Worm (Caenorhabditis elegans): ENCODE results near the gene E02H4.8.

Gene E02H4.8

ce11 chrX:14263473-14263872 is at the start of gene E02H4.8:
Gene E02H4.8, minus strand, starts transcription at chrX:14263573.
- TF ChIP-seq hmbx-1 (tag; optimal IDR thresholded peaks at IDR 0.05) (no peak), F13C5.2 (tag; optimal IDR thresholded peaks at IDR 0.05) (no peak)

DNA sequence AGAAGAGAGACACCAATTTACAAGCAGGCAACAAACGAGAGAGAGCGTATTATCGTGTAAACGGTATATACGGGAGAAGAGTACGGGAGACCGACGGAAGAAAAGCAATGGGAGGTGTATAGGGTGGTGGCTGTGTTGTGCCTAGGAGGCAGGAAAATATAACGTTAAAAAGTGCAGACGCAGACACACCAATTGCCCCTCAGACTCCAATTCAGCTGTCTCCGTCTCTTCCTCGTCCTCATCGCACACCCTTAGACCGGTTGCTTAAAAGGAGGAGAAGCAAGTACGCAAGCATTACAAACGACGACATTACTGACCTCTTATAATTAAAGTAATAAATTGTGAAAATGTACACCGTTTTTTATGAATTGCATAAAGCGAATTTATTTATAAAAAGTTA is 49.0 kb upstream of the E02H4.8 start:
- no peak for TF ChIP-seq ets-7 (tag; optimal IDR thresholded peaks at IDR 0.05)
- TF ChIP-seq tbx-37 (GFP tag; conservative IDR thresholded peaks at IDR 0.05), result 0 out of 2 replicates have a peak, but pooled peaks have one; percentile 18
- peak; percentile 76 for TF ChIP-seq F13C5.2 (tag; optimal IDR thresholded peaks at IDR 0.05)
- TF ChIP-seq hmg-4 (GFP tag; optimal IDR thresholded peaks at IDR 0.05), result peak; percentile 88
- TF ChIP-seq scrt-1 (GFP tag; IDR thresholded peaks at IDR 0.05), result 0 out of 2 replicates have a peak, but pooled peaks have one; percentile 28
- no peak for TF ChIP-seq pes-1 (GFP tag; IDR thresholded peaks at IDR 0.05)
- peak; percentile 4 for TF ChIP-seq ceh-13 (GFP tag; optimal IDR thresholded peaks at IDR 0.05)
- TF ChIP-seq flt-1 (GFP tag; IDR thresholded peaks at IDR 0.05), result peak; percentile 59; the same call in 1 of the 2 replicates
- no peak for TF ChIP-seq hnd-1 (tag; optimal IDR thresholded peaks at IDR 0.05)
- no peak for TF ChIP-seq hmbx-1 (tag; optimal IDR thresholded peaks at IDR 0.05)
- no peak for TF ChIP-seq tbx-11 (GFP tag; IDR thresholded peaks at IDR 0.05)
- TF ChIP-seq B0310.2 (tag; optimal IDR thresholded peaks at IDR 0.05), result peak; percentile 54
- no peak for TF ChIP-seq tra-4 (tag; optimal IDR thresholded peaks at IDR 0.05)
- no peak for TF ChIP-seq sea-1 (GFP tag; conservative IDR thresholded peaks at IDR 0.05)
- no peak for TF ChIP-seq ama-1 (optimal IDR thresholded peaks at IDR 0.05)
- no peak for TF ChIP-seq ceh-36 (tag; optimal IDR thresholded peaks at IDR 0.05)
- TF ChIP-seq aly-1 (tag; optimal IDR thresholded peaks at IDR 0.05), result no peak

DNA sequence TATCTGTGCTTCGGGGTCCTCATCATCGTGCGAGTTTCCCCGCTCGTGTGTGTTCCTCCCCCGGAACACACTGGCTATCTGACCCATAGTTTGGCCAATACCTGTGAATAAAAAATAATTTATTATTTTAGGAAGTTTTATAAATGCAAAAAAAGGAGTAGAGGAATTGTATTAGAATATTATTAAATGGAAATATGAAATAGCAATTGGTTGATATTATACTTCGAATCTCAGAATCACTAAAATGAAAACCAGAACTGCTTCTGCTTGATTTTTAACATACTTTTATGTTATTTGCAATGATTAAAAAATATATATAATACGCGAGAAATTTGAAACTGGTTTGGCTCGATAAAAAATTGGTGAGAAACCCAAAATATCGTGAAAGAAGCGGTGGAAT is 48.2 kb upstream of the E02H4.8 start, which contains the start of gene mgrn-1:
TSS of gene mgrn-1 (minus strand) at position 101 of the 400 bp plus-strand sequence.
- no peak for TF ChIP-seq tbx-37 (GFP tag; conservative IDR thresholded peaks at IDR 0.05)
- no peak for TF ChIP-seq B0310.2 (tag; optimal IDR thresholded peaks at IDR 0.05)
- TF ChIP-seq ceh-36 (tag; optimal IDR thresholded peaks at IDR 0.05), result no peak
- TF ChIP-seq hmbx-1 (tag; optimal IDR thresholded peaks at IDR 0.05), result no peak
- no peak for TF ChIP-seq scrt-1 (GFP tag; IDR thresholded peaks at IDR 0.05)
- no peak for TF ChIP-seq hnd-1 (tag; optimal IDR thresholded peaks at IDR 0.05)

DNA sequence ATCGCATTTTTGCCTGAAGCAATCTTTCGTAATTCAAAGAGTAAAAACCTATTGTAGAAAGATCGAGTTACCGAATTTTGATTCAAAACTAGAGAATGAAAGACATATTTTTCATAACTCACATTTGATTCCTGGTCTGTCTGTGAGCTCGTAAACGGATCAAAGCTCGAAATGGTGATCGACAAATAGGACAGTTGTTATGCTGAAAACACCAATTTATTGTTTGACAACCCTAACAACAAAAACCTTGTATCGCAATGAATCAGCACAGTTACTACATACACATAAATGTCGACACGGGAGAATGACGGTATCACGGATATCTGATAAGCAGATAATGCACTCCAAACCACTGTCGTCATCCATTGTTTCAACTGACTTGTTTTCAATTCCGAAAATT is 46.3 kb upstream of the E02H4.8 start:
- TF ChIP-seq F13C5.2 (tag; optimal IDR thresholded peaks at IDR 0.05) (no peak), ceh-36 (tag; optimal IDR thresholded peaks at IDR 0.05) (no peak), tbx-37 (GFP tag; conservative IDR thresholded peaks at IDR 0.05) (no peak), tbx-11 (GFP tag; IDR thresholded peaks at IDR 0.05) (no peak), B0310.2 (tag; optimal IDR thresholded peaks at IDR 0.05) (no peak), tra-4 (tag; optimal IDR thresholded peaks at IDR 0.05) (no peak), ama-1 (optimal IDR thresholded peaks at IDR 0.05) (no peak), hmbx-1 (tag; optimal IDR thresholded peaks at IDR 0.05) (no peak)

- TF ChIP-seq F13C5.2 (tag; optimal IDR thresholded peaks at IDR 0.05) (no peak), sea-1 (GFP tag; conservative IDR thresholded peaks at IDR 0.05) (no peak), ceh-36 (tag; optimal IDR thresholded peaks at IDR 0.05) (no peak), scrt-1 (GFP tag; IDR thresholded peaks at IDR 0.05) (no peak), tbx-37 (GFP tag; conservative IDR thresholded peaks at IDR 0.05) (no peak), tbx-11 (GFP tag; IDR thresholded peaks at IDR 0.05) (no peak), hmg-4 (GFP tag; optimal IDR thresholded peaks at IDR 0.05) (no peak)
Measured at ce11 chrX:14307667-14308066, 44.3 kb upstream of the E02H4.8 start, which contains the start of gene gphr-2. Gene gphr-2, minus strand, starts transcription at chrX:14307767.

- TF ChIP-seq tbx-11 (GFP tag; IDR thresholded peaks at IDR 0.05) (no peak), ama-1 (optimal IDR thresholded peaks at IDR 0.05) (no peak), ceh-13 (GFP tag; optimal IDR thresholded peaks at IDR 0.05) (no peak), tbx-37 (GFP tag; conservative IDR thresholded peaks at IDR 0.05) (no peak), sea-1 (GFP tag; conservative IDR thresholded peaks at IDR 0.05) (no peak), ceh-36 (tag; optimal IDR thresholded peaks at IDR 0.05) (no peak), hmbx-1 (tag; optimal IDR thresholded peaks at IDR 0.05) (no peak), flt-1 (GFP tag; IDR thresholded peaks at IDR 0.05) (no peak), F13C5.2 (tag; optimal IDR thresholded peaks at IDR 0.05) (no peak), hmg-4 (GFP tag; optimal IDR thresholded peaks at IDR 0.05) (no peak), hnd-1 (tag; optimal IDR thresholded peaks at IDR 0.05) (no peak), aly-1 (tag; optimal IDR thresholded peaks at IDR 0.05) (no peak), B0310.2 (tag; optimal IDR thresholded peaks at IDR 0.05) (no peak), tra-4 (tag; optimal IDR thresholded peaks at IDR 0.05) (no peak), scrt-1 (GFP tag; IDR thresholded peaks at IDR 0.05) (no peak)
Measured at ce11 chrX:14303078-14303477, 39.7 kb upstream of the E02H4.8 start, which contains the start of gene C11H1.5. Gene C11H1.5, minus strand, starts transcription at chrX:14303178.

DNA sequence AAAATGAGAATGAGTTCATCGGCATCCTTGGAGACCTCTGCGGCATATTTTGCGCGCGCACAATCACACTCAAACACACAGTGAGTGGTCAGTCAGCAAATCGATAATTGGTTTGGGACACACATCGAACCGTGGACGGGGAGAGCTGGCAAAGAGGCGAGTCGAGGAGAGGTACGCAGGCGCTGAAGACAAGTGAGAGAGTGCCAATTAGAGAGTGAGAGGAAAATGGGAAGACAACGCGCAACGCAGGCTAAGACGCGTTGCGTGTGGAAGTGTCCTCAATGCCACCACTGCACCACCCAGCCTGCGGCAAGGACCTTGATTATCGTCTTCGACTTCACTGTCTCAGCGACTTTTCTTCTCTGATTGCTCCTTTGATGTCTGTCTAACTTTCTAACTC is 33.8 kb upstream of the E02H4.8 start:
- TF ChIP-seq pes-1 (GFP tag; IDR thresholded peaks at IDR 0.05) (no peak), hmg-4 (GFP tag; optimal IDR thresholded peaks at IDR 0.05) (peak; percentile 75)

- no peak for TF ChIP-seq tra-4 (tag; optimal IDR thresholded peaks at IDR 0.05)
- no peak for TF ChIP-seq sea-1 (GFP tag; conservative IDR thresholded peaks at IDR 0.05)
- TF ChIP-seq B0310.2 (tag; optimal IDR thresholded peaks at IDR 0.05), result no peak
- no peak for TF ChIP-seq ceh-36 (tag; optimal IDR thresholded peaks at IDR 0.05)
- TF ChIP-seq flt-1 (GFP tag; IDR thresholded peaks at IDR 0.05), result no peak
- no peak for TF ChIP-seq hmg-4 (GFP tag; optimal IDR thresholded peaks at IDR 0.05)
Measured at ce11 chrX:14296559-14296958, 33.2 kb upstream of the E02H4.8 start, which contains the start of gene madd-3. Gene madd-3, minus strand, starts transcription at chrX:14296659.

- TF ChIP-seq ceh-36 (tag; optimal IDR thresholded peaks at IDR 0.05) (no peak), ets-7 (tag; optimal IDR thresholded peaks at IDR 0.05) (no peak)
Measured at ce11 chrX:14292632-14293031, 29.3 kb upstream of the E02H4.8 start.

All from whole organism, early embryonic.